Fruit fly (Drosophila melanogaster): ENCODE results near the gene Vha16-5.

Vha16-5 gene

DNA sequence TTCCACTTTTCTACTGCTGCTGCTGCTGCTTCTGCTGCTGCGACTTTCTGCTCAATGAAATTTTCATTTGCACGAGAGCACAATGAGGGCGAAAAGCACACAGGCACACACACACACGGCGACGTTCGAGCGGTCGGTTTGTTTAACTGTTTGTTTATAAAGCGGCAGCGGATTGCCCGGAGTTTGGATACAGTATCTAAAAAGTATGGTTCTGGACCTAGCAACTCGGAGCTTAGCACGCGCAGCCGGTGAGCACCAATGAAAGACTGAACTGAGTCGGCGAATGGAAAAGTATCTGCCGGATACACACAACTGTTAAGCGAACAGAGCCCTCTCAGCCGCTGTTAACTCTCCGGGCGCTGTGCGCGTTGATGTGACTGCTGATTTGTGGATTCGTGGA, 19.2 kb upstream of the Vha16-5 start, which contains the start of gene CG17124 (continued):
- TF ChIP-seq CG1621 (tag; optimal IDR thresholded peaks at IDR 0.05) (peak; percentile 87), Smox (GFP tag; optimal IDR thresholded peaks at IDR 0.05) (no peak), fd59A (GFP tag; optimal IDR thresholded peaks at IDR 0.05) (no peak), Sox14 (GFP tag; optimal IDR thresholded peaks at IDR 0.05) (peak; percentile 17), Ets96B (tag; optimal IDR thresholded peaks at IDR 0.05) (peak; percentile 6), spab (GFP tag; optimal IDR thresholded peaks at IDR 0.05) (no peak), topi (GFP tag; optimal IDR thresholded peaks at IDR 0.05) (no peak), Eip75B (GFP tag; optimal IDR thresholded peaks at IDR 0.05) (peak; percentile 21), Gug (GFP tag; IDR thresholded peaks at IDR 0.05) (0 out of 2 replicates have a peak, but pooled peaks have one; percentile 11), CG6792 (GFP tag; optimal IDR thresholded peaks at IDR 0.05) (no peak), Ets21C (GFP tag; optimal IDR thresholded peaks at IDR 0.05) (no peak), OdsH (GFP tag; optimal IDR thresholded peaks at IDR 0.05) (no peak), Eip78C (GFP tag) (peak; percentile 77), CG9139 (GFP tag; optimal IDR thresholded peaks at IDR 0.05) (peak; percentile 53), Hr39 (GFP tag; optimal IDR thresholded peaks at IDR 0.05) (no peak), pdm3 (GFP tag; optimal IDR thresholded peaks at IDR 0.05) (no peak), Hr38 (GFP tag; optimal IDR thresholded peaks at IDR 0.05) (no peak), CG31627 (GFP tag; optimal IDR thresholded peaks at IDR 0.05) (no peak), CG3032 (tag; optimal IDR thresholded peaks at IDR 0.05) (no peak), CG34406 (GFP tag; optimal IDR thresholded peaks at IDR 0.05) (no peak), CG32006 (GFP tag; optimal IDR thresholded peaks at IDR 0.05) (no peak), CG11762 (GFP tag; optimal IDR thresholded peaks at IDR 0.05; ENCODE audit: insufficient read depth) (no peak), dsx (GFP tag; optimal IDR thresholded peaks at IDR 0.05; ENCODE audit: poor library complexity, severe bottlenecking) (peak; percentile 66), CG7368 (GFP tag; optimal IDR thresholded peaks at IDR 0.05) (no peak), CG8319 (GFP tag; optimal IDR thresholded peaks at IDR 0.05) (no peak)

DNA sequence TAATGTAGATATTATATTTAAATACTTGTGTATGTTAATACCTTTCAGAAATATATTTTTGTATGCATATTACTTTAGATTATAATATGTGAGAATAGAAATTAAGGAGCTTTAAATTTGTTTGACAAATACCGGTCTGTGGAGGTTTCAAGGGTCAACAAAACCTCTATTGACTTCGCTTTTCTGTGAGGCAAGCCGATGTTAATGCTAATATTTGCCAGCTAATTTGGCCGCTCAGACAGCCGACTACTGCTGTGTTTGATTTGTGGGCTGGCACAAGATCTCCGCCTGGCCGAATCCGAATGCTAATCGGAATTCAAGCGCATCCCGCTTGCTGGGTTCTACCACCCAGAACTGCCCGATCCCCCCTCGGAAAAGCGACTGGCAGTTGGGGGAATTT, 17.8 kb upstream of the Vha16-5 start:
- TF ChIP-seq fkh (GFP tag; optimal IDR thresholded peaks at IDR 0.05) (peak; percentile 84), Ets96B (tag; optimal IDR thresholded peaks at IDR 0.05) (no peak), svp (GFP tag) (peak; percentile 16)

dm6 chr2L:10753618-10754017, 16.8 kb upstream of the Vha16-5 start:
- TF ChIP-seq CG8319 (GFP tag; optimal IDR thresholded peaks at IDR 0.05) (no peak), svp (GFP tag) (no peak), lz (GFP tag; optimal IDR thresholded peaks at IDR 0.05) (no peak), CG6808 (GFP tag; optimal IDR thresholded peaks at IDR 0.05) (no peak), CG11294 (GFP tag; IDR thresholded peaks at IDR 0.05) (no peak), Eip78C (GFP tag) (no peak), Ets96B (tag; optimal IDR thresholded peaks at IDR 0.05) (no peak), OdsH (GFP tag; optimal IDR thresholded peaks at IDR 0.05) (no peak), CG6276 (GFP tag; optimal IDR thresholded peaks at IDR 0.05) (no peak), fd85E (GFP tag; optimal IDR thresholded peaks at IDR 0.05) (no peak), CG34406 (GFP tag; optimal IDR thresholded peaks at IDR 0.05) (no peak)

dm6 chr2L:10752668-10753067, 15.8 kb upstream of the Vha16-5 start:
- TF ChIP-seq CG11902 (GFP tag; optimal IDR thresholded peaks at IDR 0.05) (no peak), CG1621 (tag; optimal IDR thresholded peaks at IDR 0.05) (no peak), CG32006 (GFP tag; optimal IDR thresholded peaks at IDR 0.05) (peak; percentile 10), Lpt (GFP tag; optimal IDR thresholded peaks at IDR 0.05) (no peak), CG6276 (GFP tag; optimal IDR thresholded peaks at IDR 0.05) (peak; percentile 21), CG10631 (GFP tag; optimal IDR thresholded peaks at IDR 0.05) (no peak), Sox15 (GFP tag; optimal IDR thresholded peaks at IDR 0.05) (no peak), achi (GFP tag; optimal IDR thresholded peaks at IDR 0.05) (no peak), topi (GFP tag; optimal IDR thresholded peaks at IDR 0.05) (no peak), eg (GFP tag; IDR thresholded peaks at IDR 0.05) (no peak), CG15336 (GFP tag; IDR thresholded peaks at IDR 0.05) (no peak), CG9139 (GFP tag; optimal IDR thresholded peaks at IDR 0.05) (no peak), CG8319 (GFP tag; optimal IDR thresholded peaks at IDR 0.05) (no peak), Eip78C (GFP tag) (peak; percentile 33), Met (GFP tag; optimal IDR thresholded peaks at IDR 0.05) (no peak), Gug (GFP tag; IDR thresholded peaks at IDR 0.05) (no peak), Hr38 (GFP tag; optimal IDR thresholded peaks at IDR 0.05) (no peak), svp (GFP tag) (peak; percentile 91), cyc (GFP tag; optimal IDR thresholded peaks at IDR 0.05) (no peak), CG3919 (GFP tag; optimal IDR thresholded peaks at IDR 0.05) (no peak), salr (GFP tag; optimal IDR thresholded peaks at IDR 0.05) (no peak)
